Worm (Caenorhabditis elegans) whole organism, L1 larva: Measurements from ENCODE around the gene srd-68.

Experiments used
- C34B4.2 ChIP-seq: sonication (generic microtip); optimal IDR thresholded peaks from 2 replicates; lab custom pipeline; 2017; ENCODE audit warnings: mild to moderate bottlenecking, missing genetic modification characterization, missing compliant biosample characterization
- F16B12.6 ChIP-seq: fragments of 150-350 bp; optimal IDR thresholded peaks from 2 replicates; lab custom pipeline; 2014; ENCODE audit warnings: missing biosample characterization, missing genetic modification characterization
- aha-1 ChIP-seq: fragments of 150-350 bp; optimal IDR thresholded peaks from 2 replicates; lab custom pipeline; 2014; ENCODE audit warnings: missing biosample characterization, missing genetic modification characterization
- aly-2 ChIP-seq: fragments of 150-350 bp; optimal IDR thresholded peaks from 2 replicates; lab custom pipeline; 2014; ENCODE audit warnings: missing biosample characterization, missing genetic modification characterization
- blmp-1 ChIP-seq: fragments of 150-350 bp; optimal IDR thresholded peaks from 2 replicates; lab custom pipeline; 2014; ENCODE audit warnings: missing biosample characterization, missing genetic modification characterization
- ceh-90 ChIP-seq: sonication (generic microtip); optimal IDR thresholded peaks from 2 replicates; lab custom pipeline; 2016; ENCODE audit warnings: missing genetic modification characterization, missing compliant biosample characterization
- ces-1 ChIP-seq: fragments of 150-350 bp; optimal IDR thresholded peaks from 2 replicates; lab custom pipeline; 2014; ENCODE audit warnings: missing biosample characterization, missing genetic modification reagents, missing genetic modification characterization
- dsc-1 ChIP-seq: sonication (generic microtip); optimal IDR thresholded peaks from 2 replicates; lab custom pipeline; 2016; ENCODE audit warnings: mild to moderate bottlenecking, missing genetic modification characterization, missing compliant biosample characterization
- efl-1 ChIP-seq, 4 experiments: fragments of 150-350 bp; optimal IDR thresholded peaks in 3 of 4; peaks in 1 of 4; 1 replicate in 1 of 4; 2 replicates in 3 of 4; lab custom pipeline; 2014; ENCODE audit warnings: missing biosample characterization in 2 of 4, missing genetic modification characterization in 2 of 4, missing genetic modification reagents in 2 of 4
- efl-3 ChIP-seq: fragments of 200-800 bp; sonication (Bioruptor generic); optimal IDR thresholded peaks from 2 replicates; lab custom pipeline; 2018; ENCODE audit warnings: mild to moderate bottlenecking, missing genetic modification characterization, missing compliant biosample characterization
- egl-13 ChIP-seq: sonication (generic microtip); optimal IDR thresholded peaks from 2 replicates; lab custom pipeline; 2016; ENCODE audit warnings: missing genotype, missing genetic modification reagents, missing genetic modification characterization, missing compliant biosample characterization
- elt-2 ChIP-seq: sonication (generic microtip); optimal IDR thresholded peaks from 2 replicates; lab custom pipeline; 2016; ENCODE audit warnings: missing genetic modification characterization, mild to moderate bottlenecking, inconsistent platforms, missing compliant biosample characterization, missing genetic modification reagents
- fkh-10 ChIP-seq: sonication (generic microtip); optimal IDR thresholded peaks from 2 replicates; lab custom pipeline; 2017; ENCODE audit warnings: missing biosample characterization, missing genetic modification reagents, missing genetic modification characterization
- fkh-4 ChIP-seq: sonication (generic microtip); optimal IDR thresholded peaks from 2 replicates; lab custom pipeline; 2016; ENCODE audit warnings: missing compliant biosample characterization, missing genetic modification characterization, borderline replicate concordance
- grh-1 ChIP-seq: fragments of 200-800 bp; sonication (Bioruptor generic); IDR thresholded peaks from 2 replicates; pipeline ENCODE4 v1.3.6; 2022; ENCODE audit warnings: missing genetic modification reagents, missing genetic modification characterization, missing compliant biosample characterization
- hlh-17 ChIP-seq: fragments of 200-800 bp; sonication (Bioruptor generic); optimal IDR thresholded peaks from 2 replicates; lab custom pipeline; 2018; ENCODE audit warnings: missing genetic modification characterization, mild to moderate bottlenecking, missing compliant biosample characterization, moderate library complexity, borderline replicate concordance
- hlh-4 ChIP-seq: sonication (generic microtip); optimal IDR thresholded peaks from 2 replicates; lab custom pipeline; 2016; ENCODE audit warnings: mild to moderate bottlenecking, missing genetic modification characterization, missing compliant biosample characterization
- hpl-2 ChIP-seq: fragments of 150-350 bp; optimal IDR thresholded peaks from 2 replicates; lab custom pipeline; 2014; ENCODE audit warnings: missing biosample characterization, missing genetic modification reagents, missing genetic modification characterization
- lin-14 ChIP-seq: fragments of 200-800 bp; sonication (Bioruptor generic); optimal IDR thresholded peaks from 2 replicates; lab custom pipeline; 2018; ENCODE audit warnings: mild to moderate bottlenecking, missing genetic modification characterization, moderate library complexity, missing compliant biosample characterization
- lin-39 ChIP-seq: fragments of 150-350 bp; optimal IDR thresholded peaks from 2 replicates; lab custom pipeline; 2014; ENCODE audit warnings: missing biosample characterization, missing genetic modification reagents, missing genetic modification characterization
- lir-3 ChIP-seq: sonication (generic microtip); optimal IDR thresholded peaks from 2 replicates; lab custom pipeline; 2016; ENCODE audit warnings: mild to moderate bottlenecking, missing genetic modification characterization, moderate library complexity, missing compliant biosample characterization; ENCODE audit not compliant: poor library complexity
- lsy-2 ChIP-seq, 2 experiments: fragments of 150-350 bp; optimal IDR thresholded peaks; 2 replicates each; lab custom pipeline; 2014; ENCODE audit warnings: missing biosample characterization in 2 of 2, missing genetic modification characterization in 2 of 2
- mdl-1 ChIP-seq, 2 experiments: fragments of 150-350 bp; optimal IDR thresholded peaks; 2 replicates each; lab custom pipeline; 2014 to 2017; ENCODE audit warnings: missing biosample characterization in 2 of 2, missing genetic modification characterization in 2 of 2, inconsistent platforms in 1 of 2
- mep-1 ChIP-seq: fragments of 150-350 bp; optimal IDR thresholded peaks from 2 replicates; lab custom pipeline; 2014; ENCODE audit warnings: missing biosample characterization, missing genetic modification characterization
- nhr-12 ChIP-seq: sonication (generic microtip); optimal IDR thresholded peaks from 2 replicates; lab custom pipeline; 2017; ENCODE audit warnings: missing biosample characterization, missing genetic modification characterization
- nhr-19 ChIP-seq: fragments of 200-800 bp; sonication (Bioruptor generic); conservative IDR thresholded peaks from 2 replicates; pipeline ENCODE4 v1.3.6; 2022; ENCODE audit warnings: missing genetic modification characterization, missing compliant biosample characterization
- nhr-28 ChIP-seq: fragments of 150-350 bp; optimal IDR thresholded peaks from 2 replicates; lab custom pipeline; 2014; ENCODE audit warnings: missing biosample characterization, missing genetic modification characterization
- nhr-71 ChIP-seq: sonication (generic microtip); optimal IDR thresholded peaks from 2 replicates; lab custom pipeline; 2016; ENCODE audit warnings: mild to moderate bottlenecking, missing genetic modification characterization, moderate library complexity, missing compliant biosample characterization
- nhr-76 ChIP-seq: sonication (generic microtip); optimal IDR thresholded peaks from 2 replicates; lab custom pipeline; 2017; ENCODE audit warnings: missing biosample characterization, missing genetic modification characterization
- nhr-84 ChIP-seq: sonication (generic microtip); optimal IDR thresholded peaks from 2 replicates; lab custom pipeline; 2017; ENCODE audit warnings: missing biosample characterization, missing genetic modification characterization
- nhr-85 ChIP-seq: sonication (generic microtip); peaks from one replicate; lab custom pipeline; 2016; ENCODE audit warnings: missing genetic modification characterization, inconsistent platforms, missing compliant biosample characterization
- nhr-90 ChIP-seq: sonication (generic microtip); optimal IDR thresholded peaks from 2 replicates; lab custom pipeline; 2016; ENCODE audit warnings: mild to moderate bottlenecking, missing genetic modification characterization, missing compliant biosample characterization; ENCODE audit not compliant: poor library complexity
- pqm-1 ChIP-seq: sonication (generic microtip); optimal IDR thresholded peaks from 3 replicates; lab custom pipeline; 2017; ENCODE audit warnings: missing biosample characterization, missing genetic modification characterization
- snpc-4 ChIP-seq: fragments of 150-350 bp; optimal IDR thresholded peaks from 2 replicates; lab custom pipeline; 2014; ENCODE audit warnings: missing biosample characterization, missing genetic modification characterization
- snu-23 ChIP-seq: sonication (generic microtip); optimal IDR thresholded peaks from 2 replicates; lab custom pipeline; 2016; ENCODE audit warnings: missing genetic modification characterization, missing compliant biosample characterization
- sox-4 ChIP-seq: sonication (generic microtip); optimal IDR thresholded peaks from 2 replicates; lab custom pipeline; 2016; ENCODE audit warnings: missing genetic modification characterization, missing compliant biosample characterization
- tbx-2 ChIP-seq: sonication (generic microtip); optimal IDR thresholded peaks from 2 replicates; lab custom pipeline; 2016; ENCODE audit warnings: missing genetic modification characterization, missing compliant biosample characterization
- unc-30 ChIP-seq: sonication (generic microtip); optimal IDR thresholded peaks from 2 replicates; lab custom pipeline; 2017; ENCODE audit warnings: missing biosample characterization, missing genetic modification characterization
- unc-62 ChIP-seq: fragments of 150-350 bp; optimal IDR thresholded peaks from 2 replicates; lab custom pipeline; 2014; ENCODE audit warnings: missing biosample characterization, missing genetic modification reagents, missing genetic modification characterization
- unc-86 ChIP-seq: sonication (generic microtip); optimal IDR thresholded peaks from 2 replicates; lab custom pipeline; 2016; ENCODE audit warnings: missing genetic modification characterization, missing compliant biosample characterization
- unc-98 ChIP-seq: fragments of 200-800 bp; sonication (Bioruptor generic); IDR thresholded peaks from 2 replicates; pipeline ENCODE4 v1.3.6; 2022; ENCODE audit warnings: missing genetic modification characterization, missing compliant biosample characterization
- xbp-1 ChIP-seq: sonication (generic microtip); optimal IDR thresholded peaks from 2 replicates; lab custom pipeline; 2016; ENCODE audit warnings: missing genetic modification characterization, missing compliant biosample characterization
- zag-1 ChIP-seq: fragments of 150-350 bp; optimal IDR thresholded peaks from 2 replicates; lab custom pipeline; 2014; ENCODE audit warnings: missing biosample characterization, missing genetic modification characterization
- zip-4 ChIP-seq: fragments of 200-800 bp; sonication (Bioruptor generic); optimal IDR thresholded peaks from 2 replicates; lab custom pipeline; 2018; ENCODE audit warnings: mild to moderate bottlenecking, missing genetic modification characterization, moderate library complexity, missing compliant biosample characterization
- ztf-11 ChIP-seq, 2 experiments: sonication (generic microtip); optimal IDR thresholded peaks; 2 replicates each; lab custom pipeline; 2016 to 2017; ENCODE audit warnings: missing genetic modification characterization in 2 of 2, missing biosample characterization in 1 of 2, missing compliant biosample characterization in 1 of 2
- ztf-4 ChIP-seq: fragments of 150-350 bp; optimal IDR thresholded peaks from 2 replicates; lab custom pipeline; 2014; ENCODE audit warnings: missing biosample characterization, missing genetic modification characterization

The srd-68 gene

DNA sequence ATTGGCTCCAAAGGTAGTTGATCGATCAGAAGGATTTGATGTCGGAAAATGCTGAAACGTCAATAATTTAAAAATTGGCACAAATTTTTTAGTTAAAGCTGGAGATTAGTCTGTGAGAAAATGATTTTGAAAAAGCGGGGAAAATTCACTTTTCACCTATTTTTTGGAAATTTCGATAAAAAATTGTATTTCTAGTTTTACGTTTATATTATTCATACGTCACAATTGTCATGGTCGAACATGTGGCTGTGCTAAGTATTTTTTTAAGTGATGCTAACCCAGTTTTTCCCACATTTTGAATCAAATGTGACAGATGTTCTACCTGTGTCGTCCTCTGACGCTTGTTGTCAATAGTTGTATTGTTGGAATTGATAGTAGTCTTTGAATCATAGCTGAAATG lies 23.1 kb downstream of the srd-68 start:
- no peak for TF ChIP-seq sox-4
- TF ChIP-seq egl-13: no peak
- no peak for TF ChIP-seq lsy-2 (tag; optimal IDR thresholded peaks at IDR 0.05; lab: Kevin White, UChicago)
- TF ChIP-seq mdl-1 (tag; optimal IDR thresholded peaks at IDR 0.05; lab: Kevin White, UChicago): no peak
- no peak for TF ChIP-seq ces-1
- TF ChIP-seq lir-3 (tag; lab: Kevin White, UChicago): no peak
- no peak for TF ChIP-seq lin-14
- no peak for TF ChIP-seq fkh-4 (tag; lab: Kevin White, UChicago)
- TF ChIP-seq zip-4 (GFP tag; lab: Kevin White, UChicago): no peak
- no peak for TF ChIP-seq fkh-10
- TF ChIP-seq zag-1 (tag; lab: Kevin White, UChicago): no peak
- TF ChIP-seq C34B4.2: no peak
- TF ChIP-seq nhr-71 (tag; lab: Kevin White, UChicago): no peak
- no peak for TF ChIP-seq snpc-4 (tag; lab: Kevin White, UChicago)
- no peak for TF ChIP-seq ztf-4

- TF ChIP-seq grh-1 (GFP tag; lab: Robert Waterston, UW) (no peak), hlh-17 (no peak), hpl-2 (no peak), mep-1 (tag; lab: Kevin White, UChicago) (no peak), sox-4 (no peak), efl-3 (GFP tag; lab: Kevin White, UChicago) (no peak), nhr-90 (tag; lab: Kevin White, UChicago) (no peak), ceh-90 (tag; lab: Kevin White, UChicago) (no peak), unc-98 (GFP tag; lab: Robert Waterston, UW) (no peak), nhr-85 (tag; lab: Kevin White, UChicago) (no peak), lir-3 (tag; lab: Kevin White, UChicago) (no peak), unc-62 (no peak), aha-1 (tag; lab: Kevin White, UChicago) (no peak), dsc-1 (no peak), nhr-28 (no peak), unc-30 (tag; lab: Kevin White, UChicago) (no peak), unc-86 (no peak), hlh-4 (tag; lab: Kevin White, UChicago) (no peak)
These were observed 27.7 kb downstream of the srd-68 start, which contains the start of gene F49A5.10 for ce11 chrV:16874966-16875365. Gene F49A5.10 (plus strand): TSS chrV:16875266.

DNA sequence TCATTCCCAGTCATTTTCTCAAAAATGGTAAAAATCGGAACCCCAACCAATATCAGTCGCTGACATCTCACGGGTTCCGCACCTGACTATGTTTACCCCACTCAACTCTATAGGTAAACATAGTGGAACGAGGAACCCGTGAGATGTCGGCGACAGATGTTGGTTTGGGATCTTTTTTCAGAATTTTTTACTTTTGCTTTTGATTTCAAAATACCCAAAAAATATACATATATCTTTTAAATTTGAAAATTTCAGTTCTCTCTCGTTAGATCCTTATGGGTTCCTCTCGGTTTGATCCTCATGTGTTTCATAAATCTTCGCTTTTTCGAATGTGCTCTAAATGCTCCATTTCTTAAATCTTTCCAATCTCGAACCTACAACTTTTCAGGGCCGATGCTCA lies 29.0 kb downstream of the srd-68 start, which contains the start of gene srw-23:
Gene srw-23, plus strand, starts transcription at position 301 of the 400 bp plus-strand sequence.
- no peak for TF ChIP-seq C34B4.2
- TF ChIP-seq lin-39 (tag; lab: Kevin White, UChicago): no peak
- TF ChIP-seq hlh-4 (tag; lab: Kevin White, UChicago): no peak
- no peak for TF ChIP-seq ztf-11 (tag; optimal IDR thresholded peaks at IDR 0.05; lab: Kevin White, UChicago)
- no peak for TF ChIP-seq efl-1 (optimal IDR thresholded peaks at IDR 0.05; lab: Kevin White, UChicago)
- peak in 1 of 2 experiments; percentile 30 for TF ChIP-seq efl-1 (GFP tag; optimal IDR thresholded peaks at IDR 0.05 in 1 of 2; lab: Kevin White, UChicago)
- TF ChIP-seq grh-1 (GFP tag; lab: Robert Waterston, UW): no peak

ce11 chrV:16871387-16871786 lies 31.2 kb downstream of the srd-68 start, which contains the start of gene thn-4:
Gene thn-4 (minus strand): TSS chrV:16871487.
- no peak for TF ChIP-seq ztf-4
- TF ChIP-seq efl-1 (optimal IDR thresholded peaks at IDR 0.05; lab: Kevin White, UChicago): no peak
- TF ChIP-seq efl-1 (GFP tag; optimal IDR thresholded peaks at IDR 0.05 in 1 of 2; lab: Kevin White, UChicago): peak in 1 of 2 experiments; percentile 24
- TF ChIP-seq, all 84 proteins: peak for 1

- TF ChIP-seq nhr-76 (tag; lab: Kevin White, UChicago) (no peak), zag-1 (tag; lab: Kevin White, UChicago) (no peak), F16B12.6 (tag; lab: Kevin White, UChicago) (no peak), unc-62 (no peak), snu-23 (GFP tag; lab: Kevin White, UChicago) (no peak), elt-2 (tag; lab: Kevin White, UChicago) (no peak), hlh-4 (tag; lab: Kevin White, UChicago) (no peak), unc-30 (tag; lab: Kevin White, UChicago) (no peak), xbp-1 (tag; lab: Kevin White, UChicago) (no peak), nhr-84 (tag; lab: Kevin White, UChicago) (no peak), aly-2 (tag; lab: Kevin White, UChicago) (no peak), lin-39 (tag; lab: Kevin White, UChicago) (no peak), tbx-2 (tag; lab: Kevin White, UChicago) (no peak), nhr-71 (tag; lab: Kevin White, UChicago) (no peak), pqm-1 (tag; lab: Kevin White, UChicago) (no peak), nhr-19 (GFP tag; lab: Robert Waterston, UW) (no peak), nhr-12 (tag; lab: Kevin White, UChicago) (no peak), mdl-1 (tag; optimal IDR thresholded peaks at IDR 0.05; lab: Kevin White, UChicago) (no peak), blmp-1 (tag; lab: Kevin White, UChicago) (no peak)
These were observed 32.9 kb downstream of the srd-68 start, which contains the start of gene clec-33 for ce11 chrV:16869740-16870139. Gene clec-33 (minus strand): TSS chrV:16869840.
